Worm (Caenorhabditis elegans): ENCODE results near the gene mlc-5.

Gene mlc-5

DNA sequence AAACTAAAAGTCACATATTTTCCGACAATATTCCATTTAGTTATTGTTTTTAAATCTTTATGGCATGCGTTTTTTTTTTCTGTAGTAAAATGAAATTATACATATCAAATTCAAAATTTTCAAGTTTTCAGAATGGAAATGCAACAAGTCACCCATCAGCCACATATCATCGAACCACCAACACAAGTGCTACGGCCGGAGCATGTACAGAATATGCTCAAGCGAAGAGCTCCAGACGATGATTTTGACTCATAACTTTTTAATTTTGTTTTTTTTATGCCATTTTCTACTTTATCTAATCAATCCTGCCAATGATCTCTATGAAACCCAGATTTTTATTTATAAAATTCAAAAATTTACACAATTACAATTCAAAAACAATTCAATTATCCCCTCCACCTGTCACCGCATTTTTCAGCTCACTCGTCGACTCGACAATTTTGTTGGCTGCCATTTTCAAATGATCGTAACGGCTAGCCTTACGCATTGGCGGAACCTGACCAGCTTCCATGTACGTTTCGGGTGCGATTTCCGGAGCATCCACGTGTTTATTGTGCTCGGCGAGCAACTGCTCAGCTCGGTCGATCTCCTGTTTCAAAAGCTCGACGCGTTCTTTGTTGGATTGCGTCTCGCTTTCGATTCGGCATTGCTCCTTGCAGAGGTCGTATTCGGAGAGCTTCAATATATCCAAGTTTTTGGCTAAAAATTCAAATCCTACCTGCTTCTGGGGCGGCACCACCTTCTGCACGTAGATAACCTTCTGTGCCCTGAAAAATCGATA is 2.7 kb downstream of the mlc-5 start (continued):
- TF ChIP-seq lir-1 (GFP tag; conservative IDR thresholded peaks at IDR 0.05): no peak
- TF ChIP-seq attf-6 (GFP tag; IDR thresholded peaks at IDR 0.05): no peak
- TF ChIP-seq aptf-3 (GFP tag; IDR thresholded peaks at IDR 0.05): no peak
- TF ChIP-seq egl-44 (GFP tag; IDR thresholded peaks at IDR 0.05): peak; percentile 34; the same call in 1 of the 2 replicates
- peak; percentile 29 for TF ChIP-seq lin-54 (GFP tag; optimal IDR thresholded peaks at IDR 0.05)
- TF ChIP-seq chd-7 (tag; optimal IDR thresholded peaks at IDR 0.05): peak; percentile 11
- no peak for TF ChIP-seq let-526 (GFP tag; IDR thresholded peaks at IDR 0.05)
- TF ChIP-seq Y53F4B.3 (GFP tag; IDR thresholded peaks at IDR 0.05): no peak
- TF ChIP-seq ztf-22 (GFP tag; optimal IDR thresholded peaks at IDR 0.05): no peak
- no peak for TF ChIP-seq F39B2.1 (GFP tag; IDR thresholded peaks at IDR 0.05)
- TF ChIP-seq fkh-3 (tag; optimal IDR thresholded peaks at IDR 0.05): no peak

DNA sequence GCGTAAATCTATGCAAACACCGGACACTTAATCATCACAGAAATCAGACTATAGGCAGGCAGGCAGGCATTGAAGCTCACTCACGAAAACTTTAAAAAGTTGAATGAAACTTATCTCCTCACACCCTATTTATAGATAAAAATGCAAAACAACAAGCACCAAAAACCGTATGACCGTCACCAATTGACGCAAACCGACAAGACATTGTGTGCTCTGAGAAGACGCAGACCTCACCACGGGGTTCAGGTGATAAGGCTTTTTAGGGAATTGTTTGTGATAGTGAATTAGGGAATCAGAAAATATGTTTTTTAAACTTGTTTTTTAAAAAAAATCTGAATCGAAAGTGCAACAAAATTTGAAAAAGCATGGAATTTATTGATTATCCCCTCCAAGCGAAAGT is 3.6 kb downstream of the mlc-5 start, which contains the start of gene T12D8.5:
Gene T12D8.5, minus strand, starts transcription at position 95 of the 400 bp plus-strand sequence.
- TF ChIP-seq nhr-80 (tag; optimal IDR thresholded peaks at IDR 0.05) (peak; percentile 39), ceh-79 (tag; optimal IDR thresholded peaks at IDR 0.05) (no peak)

DNA sequence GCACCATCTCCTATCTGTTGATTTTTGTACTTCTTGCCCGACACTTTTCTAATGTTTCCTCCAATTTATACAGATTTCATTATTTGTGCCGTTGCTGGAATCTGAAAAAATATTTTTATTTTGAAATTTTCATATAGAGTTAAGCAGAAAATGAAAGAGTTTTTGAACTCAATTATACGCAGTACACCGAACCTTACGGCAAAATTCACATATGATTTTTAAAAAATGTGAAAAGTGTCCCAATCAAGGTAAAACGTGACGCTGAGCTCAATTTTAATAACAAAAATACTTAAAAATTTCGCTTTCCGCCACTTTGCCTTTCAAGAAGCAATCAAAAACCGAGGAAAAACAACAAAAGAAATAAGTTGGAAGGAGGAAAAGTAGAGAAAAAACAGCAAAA is 7.6 kb downstream of the mlc-5 start, which contains the start of gene arrd-17:
Gene arrd-17, minus strand, starts transcription at position 101 of the 400 bp plus-strand sequence.
- TF ChIP-seq tlf-1 (GFP tag; optimal IDR thresholded peaks at IDR 0.05) (no peak), lag-1 (GFP tag; IDR thresholded peaks at IDR 0.05) (no peak), B0261.1 (tag; optimal IDR thresholded peaks at IDR 0.05) (no peak), dpff-1 (tag; optimal IDR thresholded peaks at IDR 0.05) (no peak), cebp-1 (GFP tag; IDR thresholded peaks at IDR 0.05) (no peak), cebp-1 (tag; optimal IDR thresholded peaks at IDR 0.05) (no peak), tbx-9 (tag; optimal IDR thresholded peaks at IDR 0.05; ENCODE audit: borderline replicate concordance) (no peak), zim-3 (tag; optimal IDR thresholded peaks at IDR 0.05) (no peak), ztf-25 (GFP tag; IDR thresholded peaks at IDR 0.05) (no peak), F10E7.11 (tag; optimal IDR thresholded peaks at IDR 0.05) (no peak), atf-7 (tag; optimal IDR thresholded peaks at IDR 0.05) (no peak), madf-3 (GFP tag; IDR thresholded peaks at IDR 0.05) (no peak), sdz-38 (tag; optimal IDR thresholded peaks at IDR 0.05) (no peak), nhr-27 (tag; optimal IDR thresholded peaks at IDR 0.05) (no peak)

DNA sequence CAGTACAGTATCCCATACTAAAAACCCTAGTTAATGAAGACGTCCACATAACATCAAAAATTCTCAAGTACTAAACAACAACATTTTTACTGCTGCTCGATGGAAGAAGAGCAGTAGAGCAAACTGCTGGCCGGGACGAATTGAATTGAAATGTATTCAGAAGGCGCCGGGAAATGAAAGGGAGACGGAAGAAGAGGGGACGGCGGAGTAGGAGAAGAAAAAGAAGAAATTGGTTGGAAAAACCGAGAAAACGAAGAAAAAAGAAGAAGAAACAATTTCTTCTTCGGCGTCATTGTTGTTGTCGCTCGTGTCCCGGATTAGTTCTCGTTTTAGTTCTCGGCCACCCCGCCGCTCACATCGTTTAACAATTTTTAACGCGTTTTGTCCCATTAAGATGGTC is 10.7 kb downstream of the mlc-5 start:
- no peak for TF ChIP-seq egrh-3 (GFP tag; IDR thresholded peaks at IDR 0.05)
- TF ChIP-seq fkh-3 (tag; optimal IDR thresholded peaks at IDR 0.05): no peak
- no peak for TF ChIP-seq ztf-28 (GFP tag; IDR thresholded peaks at IDR 0.05)
- no peak for TF ChIP-seq bed-2 (GFP tag; IDR thresholded peaks at IDR 0.05)
- TF ChIP-seq madf-3 (GFP tag; IDR thresholded peaks at IDR 0.05): no peak
- TF ChIP-seq aptf-2 (GFP tag; conservative IDR thresholded peaks at IDR 0.05): no peak
- no peak for TF ChIP-seq snpc-3.4 (tag; optimal IDR thresholded peaks at IDR 0.05)
- no peak for TF ChIP-seq F57A8.1 (GFP tag; optimal IDR thresholded peaks at IDR 0.05)
- TF ChIP-seq tbx-9 (tag; optimal IDR thresholded peaks at IDR 0.05; ENCODE audit: borderline replicate concordance): no peak
- no peak for TF ChIP-seq B0019.2 (GFP tag; conservative IDR thresholded peaks at IDR 0.05)
- no peak for TF ChIP-seq rec-8 (tag; optimal IDR thresholded peaks at IDR 0.05)
- TF ChIP-seq Y53G8AR.9 (GFP tag; conservative IDR thresholded peaks at IDR 0.05): no peak
- TF ChIP-seq zim-3 (tag; optimal IDR thresholded peaks at IDR 0.05): no peak
- no peak for TF ChIP-seq mxl-1 (tag; optimal IDR thresholded peaks at IDR 0.05)
- no peak for TF ChIP-seq Y79H2A.3 (GFP tag; conservative IDR thresholded peaks at IDR 0.05)

Data from whole organism, young adult.